Fruit fly (Drosophila melanogaster) whole organism, embryonic: ENCODE measurements around the gene Ugt37A3.

Experiments
- CG10462 ChIP-seq: fragments of 200-800 bp; sonication (Bioruptor generic); optimal IDR thresholded peaks from 2 replicates; lab custom pipeline; 2016; ENCODE audit warnings: missing biosample characterization, missing genetic modification characterization
- CG10979 ChIP-seq: fragments of 200-800 bp; sonication (Bioruptor generic); optimal IDR thresholded peaks from 2 replicates; lab custom pipeline; 2018; ENCODE audit warnings: missing biosample characterization, mild to moderate bottlenecking, missing genetic modification characterization, moderate library complexity
- CG11398 ChIP-seq: fragments of 200-800 bp; sonication (Bioruptor generic); optimal IDR thresholded peaks from 2 replicates; lab custom pipeline; 2016; ENCODE audit warnings: missing biosample characterization, missing genetic modification characterization
- CG14965 ChIP-seq: fragments of 200-800 bp; sonication (Bioruptor generic); optimal IDR thresholded peaks from 2 replicates; lab custom pipeline; 2016; ENCODE audit warnings: missing biosample characterization, missing genetic modification characterization, borderline replicate concordance
- CG16863 ChIP-seq: fragments of 200-800 bp; sonication (Bioruptor generic); optimal IDR thresholded peaks from 3 replicates; lab custom pipeline; 2016; ENCODE audit warnings: missing biosample characterization, missing genetic modification characterization
- CG17802 ChIP-seq: fragments of 200-800 bp; sonication (Bioruptor generic); optimal IDR thresholded peaks from 2 replicates; lab custom pipeline; 2018; ENCODE audit warnings: missing biosample characterization, mild to moderate bottlenecking, missing genetic modification characterization, moderate library complexity
- CG2129 ChIP-seq: fragments of 200-800 bp; sonication (Bioruptor generic); IDR thresholded peaks from 2 replicates; pipeline ENCODE4 v1.3.6; 2022; ENCODE audit warnings: missing biosample characterization, missing genetic modification characterization; ENCODE audit not compliant: partially characterized antibody
- CG2678 ChIP-seq: fragments of 200-800 bp; sonication (Bioruptor generic); optimal IDR thresholded peaks from 3 replicates; lab custom pipeline; 2019; ENCODE audit warnings: missing biosample characterization, mild to moderate bottlenecking, missing genetic modification characterization, moderate library complexity
- CG34422 ChIP-seq: fragments of 200-800 bp; sonication (Bioruptor generic); IDR thresholded peaks from 3 replicates; pipeline ENCODE4 v1.3.6; 2022; ENCODE audit warnings: missing biosample characterization, missing genetic modification characterization
- CG3838 ChIP-seq: fragments of 200-800 bp; sonication (Bioruptor generic); optimal IDR thresholded peaks from 3 replicates; lab custom pipeline; 2016; ENCODE audit warnings: missing biosample characterization, missing genetic modification characterization
- CG4328 ChIP-seq: fragments of 200-800 bp; sonication (Bioruptor generic); optimal IDR thresholded peaks from 3 replicates; lab custom pipeline; 2017; ENCODE audit warnings: missing biosample characterization, missing genetic modification reagents, missing genetic modification characterization
- CG4360 ChIP-seq: fragments of 200-800 bp; sonication (Bioruptor generic); IDR thresholded peaks from 2 replicates; pipeline ENCODE4 v1.3.6; 2022; ENCODE audit warnings: missing biosample characterization, missing genetic modification characterization
- CG4730 ChIP-seq: fragments of 200-800 bp; sonication (Bioruptor generic); IDR thresholded peaks from 2 replicates; pipeline ENCODE4 v1.3.6; 2022; ENCODE audit warnings: missing biosample characterization, missing genetic modification characterization
- CG5245 ChIP-seq: fragments of 200-800 bp; sonication (Bioruptor generic); optimal IDR thresholded peaks from 3 replicates; lab custom pipeline; 2016; ENCODE audit warnings: missing biosample characterization, missing genetic modification characterization
- CG8290 ChIP-seq, 3 experiments: fragments of 200-800 bp; sonication (Bioruptor generic); optimal IDR thresholded peaks; 2 replicates each; lab custom pipeline; 2016 to 2019; ENCODE audit warnings: missing biosample characterization in 3 of 3, missing genetic modification characterization in 3 of 3, mild to moderate bottlenecking in 2 of 3, moderate library complexity in 1 of 3
- CG9797 ChIP-seq: fragments of 200-800 bp; sonication (Bioruptor generic); optimal IDR thresholded peaks from 3 replicates; lab custom pipeline; 2018; ENCODE audit warnings: missing biosample characterization, mild to moderate bottlenecking, missing genetic modification characterization
- CG9817 ChIP-seq: fragments of 200-800 bp; sonication (Bioruptor generic); optimal IDR thresholded peaks from 2 replicates; lab custom pipeline; 2018; ENCODE audit warnings: missing biosample characterization, mild to moderate bottlenecking, missing genetic modification characterization, moderate library complexity
- CoRest ChIP-seq: fragments of 200-800 bp; sonication (Bioruptor generic); optimal IDR thresholded peaks from 3 replicates; lab custom pipeline; 2018; ENCODE audit warnings: missing biosample characterization, mild to moderate bottlenecking, missing genetic modification characterization, moderate library complexity
- E2f1 ChIP-seq: fragments of 200-800 bp; sonication (Bioruptor generic); IDR thresholded peaks from 2 replicates; pipeline ENCODE4 v1.3.6; 2022; ENCODE audit warnings: missing biosample characterization, missing genetic modification characterization
- Fer1 ChIP-seq: fragments of 200-800 bp; sonication (Bioruptor generic); optimal IDR thresholded peaks from 2 replicates; lab custom pipeline; 2017; ENCODE audit warnings: missing biosample characterization, mild to moderate bottlenecking, missing genetic modification characterization
- Fer3 ChIP-seq: fragments of 200-800 bp; sonication (Bioruptor generic); optimal IDR thresholded peaks from 2 replicates; lab custom pipeline; 2018; ENCODE audit warnings: missing biosample characterization, mild to moderate bottlenecking, missing genetic modification characterization, moderate library complexity
- Gsc ChIP-seq: fragments of 200-800 bp; sonication (Bioruptor generic); IDR thresholded peaks from 2 replicates; pipeline ENCODE4 v1.3.6; 2022; ENCODE audit warnings: missing biosample characterization, missing genetic modification characterization
- H2.0 ChIP-seq: fragments of 200-800 bp; sonication (Bioruptor generic); IDR thresholded peaks from 2 replicates; pipeline ENCODE4 v1.3.6; 2022; ENCODE audit warnings: missing biosample characterization, missing genetic modification characterization
- HLH3B ChIP-seq: fragments of 200-800 bp; sonication (Bioruptor generic); IDR thresholded peaks from 2 replicates; pipeline ENCODE4 v1.3.6; 2022; ENCODE audit warnings: missing biosample characterization, missing genetic modification characterization
- Hr39 ChIP-seq: fragments of >200 bp; optimal IDR thresholded peaks from 2 replicates; lab custom pipeline; 2017
- Lpt ChIP-seq: fragments of >200 bp; optimal IDR thresholded peaks from 2 replicates; lab custom pipeline; 2018; ENCODE audit warnings: missing biosample characterization, missing genetic modification characterization
- Mrtf ChIP-seq: fragments of 200-800 bp; sonication (Bioruptor generic); IDR thresholded peaks from 3 replicates; pipeline ENCODE4 v1.3.6; 2022; ENCODE audit warnings: missing biosample characterization, missing genetic modification characterization
- NC2α ChIP-seq: fragments of 200-800 bp; sonication (Bioruptor generic); optimal IDR thresholded peaks from 2 replicates; lab custom pipeline; 2016; ENCODE audit warnings: missing biosample characterization, missing genetic modification characterization
- Sry-δ ChIP-seq: fragments of 200-800 bp; sonication (Bioruptor generic); optimal IDR thresholded peaks from 2 replicates; lab custom pipeline; 2016; ENCODE audit warnings: missing biosample characterization, missing genetic modification characterization
- abd-A ChIP-seq: fragments of 200-800 bp; sonication (Bioruptor generic); optimal IDR thresholded peaks from 3 replicates; lab custom pipeline; 2019; ENCODE audit warnings: missing biosample characterization, mild to moderate bottlenecking, missing genetic modification characterization, moderate library complexity
- ara ChIP-seq: fragments of 200-800 bp; sonication (Bioruptor generic); IDR thresholded peaks from 2 replicates; pipeline ENCODE4 v1.3.6; 2022; ENCODE audit warnings: missing biosample characterization, missing genetic modification characterization
- bab2 ChIP-seq: fragments of 200-800 bp; sonication (Bioruptor generic); optimal IDR thresholded peaks from 2 replicates; lab custom pipeline; 2016; ENCODE audit warnings: missing biosample characterization, missing genetic modification characterization
- bcd ChIP-seq: fragments of 200-800 bp; sonication (Bioruptor generic); optimal IDR thresholded peaks from 2 replicates; lab custom pipeline; 2017; ENCODE audit warnings: missing biosample characterization, mild to moderate bottlenecking, missing genetic modification characterization
- dpn ChIP-seq, 2 experiments: fragments of 200-800 bp; sonication (Bioruptor generic); optimal IDR thresholded peaks; 3 replicates each; lab custom pipeline; 2016; ENCODE audit warnings: missing biosample characterization in 2 of 2, missing genetic modification characterization in 2 of 2
- en ChIP-seq: fragments of 200-800 bp; sonication (Bioruptor generic); optimal IDR thresholded peaks from 2 replicates; lab custom pipeline; 2016; ENCODE audit warnings: missing biosample characterization, missing genetic modification characterization
- eyg ChIP-seq: fragments of 200-800 bp; sonication (Bioruptor generic); optimal IDR thresholded peaks from 3 replicates; lab custom pipeline; 2016; ENCODE audit warnings: missing biosample characterization, missing genetic modification characterization
- fd3F ChIP-seq: fragments of 200-800 bp; sonication (Bioruptor generic); optimal IDR thresholded peaks from 2 replicates; lab custom pipeline; 2018; ENCODE audit warnings: missing biosample characterization, mild to moderate bottlenecking, missing genetic modification characterization, moderate library complexity
- gcm ChIP-seq: fragments of 200-800 bp; sonication (Bioruptor generic); optimal IDR thresholded peaks from 2 replicates; lab custom pipeline; 2019; ENCODE audit warnings: missing biosample characterization, mild to moderate bottlenecking, missing genetic modification characterization, moderate library complexity
- gcm2 ChIP-seq: fragments of 200-800 bp; sonication (Bioruptor generic); optimal IDR thresholded peaks from 2 replicates; lab custom pipeline; 2016; ENCODE audit warnings: missing biosample characterization, missing genetic modification characterization
- pho ChIP-seq: fragments of 200-800 bp; sonication (Bioruptor generic); optimal IDR thresholded peaks from 2 replicates; lab custom pipeline; 2016; ENCODE audit warnings: missing biosample characterization, missing genetic modification characterization
- scrt ChIP-seq: fragments of 200-800 bp; sonication (Bioruptor generic); optimal IDR thresholded peaks from 2 replicates; lab custom pipeline; 2018; ENCODE audit warnings: missing biosample characterization, mild to moderate bottlenecking, missing genetic modification characterization, moderate library complexity
- seq ChIP-seq: fragments of 200-800 bp; sonication (Bioruptor generic); IDR thresholded peaks from 2 replicates; pipeline ENCODE4 v1.3.6; 2022; ENCODE audit warnings: missing biosample characterization, missing genetic modification characterization
- sqz ChIP-seq: fragments of 200-800 bp; sonication (Bioruptor generic); optimal IDR thresholded peaks from 3 replicates; lab custom pipeline; 2018; ENCODE audit warnings: missing biosample characterization, mild to moderate bottlenecking, missing genetic modification characterization
- sug ChIP-seq: fragments of 200-800 bp; optimal IDR thresholded peaks from 2 replicates; lab custom pipeline; 2019; ENCODE audit warnings: missing biosample characterization, mild to moderate bottlenecking, missing genetic modification characterization, moderate library complexity
- tgo ChIP-seq: fragments of 200-800 bp; sonication (Bioruptor generic); IDR thresholded peaks from 3 replicates; pipeline ENCODE4 v1.3.6; 2022; ENCODE audit warnings: missing biosample characterization, missing genetic modification characterization
- tna ChIP-seq: fragments of 200-800 bp; sonication (Bioruptor generic); IDR thresholded peaks from 2 replicates; pipeline ENCODE4 v1.3.6; 2022; ENCODE audit warnings: missing biosample characterization, missing genetic modification characterization; ENCODE audit not compliant: partially characterized antibody
- unpg ChIP-seq: fragments of 200-800 bp; sonication (Bioruptor generic); optimal IDR thresholded peaks from 3 replicates; lab custom pipeline; 2018; ENCODE audit warnings: missing biosample characterization, mild to moderate bottlenecking, missing genetic modification characterization, moderate library complexity
- zen2 ChIP-seq: fragments of 200-800 bp; sonication (Bioruptor generic); IDR thresholded peaks from 3 replicates; pipeline ENCODE4 v1.3.6; 2022; ENCODE audit warnings: missing biosample characterization, missing genetic modification characterization; ENCODE audit not compliant: partially characterized antibody

Gene Ugt37A3

dm6 chr3R:12717588-12718535 lies 25.6 kb downstream of the Ugt37A3 start (continued):
- TF ChIP-seq CG10979 (tag; lab: Kevin White, UChicago) (peak; percentile 39), CG5245 (GFP tag; lab: Kevin White, UChicago) (peak; percentile 19), bcd (GFP tag; lab: Kevin White, UChicago) (peak; percentile 35), H2.0 (GFP tag; lab: Robert Waterston, UW) (peak; percentile 56), CG4328 (peak; percentile 14), CG9797 (no peak), pho (GFP tag; lab: Kevin White, UChicago) (peak; percentile 51), CG10462 (GFP tag; lab: Kevin White, UChicago) (no peak), ara (GFP tag; lab: Robert Waterston, UW) (0 out of 2 replicates have a peak, but pooled peaks have one; percentile 19), sug (tag; lab: Kevin White, UChicago) (no peak), tgo (peak; percentile 68), Gsc (GFP tag; lab: Robert Waterston, UW) (no peak), CG2678 (peak; percentile 68), CG2129 (no peak), NC2α (GFP tag; lab: Kevin White, UChicago) (peak; percentile 41), zen2 (GFP tag; lab: Robert Waterston, UW) (no peak), dpn (GFP tag; optimal IDR thresholded peaks at IDR 0.05; lab: Kevin White, UChicago) (peak; percentile 25 to 57), CG11398 (GFP tag; lab: Kevin White, UChicago) (peak; percentile 30), CG3838 (GFP tag; lab: Kevin White, UChicago) (no peak), gcm2 (no peak), scrt (GFP tag; lab: Kevin White, UChicago) (peak; percentile 41), eyg (GFP tag; lab: Kevin White, UChicago) (peak; percentile 14), CG4360 (GFP tag; lab: Robert Waterston, UW) (no peak), CoRest (tag; lab: Kevin White, UChicago) (peak; percentile 49), unpg (GFP tag; lab: Kevin White, UChicago) (peak; percentile 42), abd-A (tag; lab: Kevin White, UChicago) (no peak), CG9817 (tag; lab: Kevin White, UChicago) (peak; percentile 26), bab2 (peak; percentile 44), Mrtf (GFP tag; lab: Robert Waterston, UW) (peak; percentile 65; the same call in 2 of the 3 replicates), seq (peak; percentile 62; the same call in 1 of the 2 replicates), Hr39 (lab: Kevin White, UChicago) (no peak), en (no peak), CG17802 (tag; lab: Kevin White, UChicago) (no peak), Fer3 (tag; lab: Kevin White, UChicago) (peak; percentile 68), CG8290 (GFP tag; optimal IDR thresholded peaks at IDR 0.05; lab: Kevin White, UChicago) (no peak), CG8290 (tag; optimal IDR thresholded peaks at IDR 0.05; lab: Kevin White, UChicago) (no peak), tna (GFP tag; lab: Robert Waterston, UW) (no peak), sqz (GFP tag; lab: Kevin White, UChicago) (peak; percentile 10), CG34422 (GFP tag; lab: Robert Waterston, UW) (peak; percentile 37; the same call in 1 of the 3 replicates), CG4730 (GFP tag; lab: Robert Waterston, UW) (peak; percentile 43; the same call in 1 of the 2 replicates), Lpt (no peak), Sry-δ (GFP tag; lab: Kevin White, UChicago) (peak; percentile 3), fd3F (GFP tag; lab: Kevin White, UChicago) (peak; percentile 41), Fer1 (peak; percentile 58), E2f1 (GFP tag; lab: Robert Waterston, UW) (peak; percentile 54; the same call in 1 of the 2 replicates), CG16863 (GFP tag; lab: Kevin White, UChicago) (no peak), gcm (peak; percentile 27), HLH3B (peak; percentile 69), CG14965 (GFP tag; lab: Kevin White, UChicago) (no peak)
